Worm (Caenorhabditis elegans): ENCODE results near the gene F36H5.17.

- no peak for TF ChIP-seq flt-1 (GFP tag; IDR thresholded peaks at IDR 0.05)
- no peak for TF ChIP-seq ztf-23 (GFP tag; IDR thresholded peaks at IDR 0.05)
- no peak for TF ChIP-seq klf-2 (GFP tag; conservative IDR thresholded peaks at IDR 0.05)
- no peak for TF ChIP-seq tab-1 (GFP tag; IDR thresholded peaks at IDR 0.05)
- no peak for TF ChIP-seq T22C8.4 (GFP tag; IDR thresholded peaks at IDR 0.05)
- TF ChIP-seq ztf-29 (GFP tag; IDR thresholded peaks at IDR 0.05): no peak
These were observed 36.8 kb downstream of the F36H5.17 start, which contains the start of gene fbxb-48 for ce11 chrII:1719153-1719552.

Measured in whole organism, midembryonic.